Worm (Caenorhabditis elegans) whole organism, late embryonic: ENCODE results near the gene C25E10.16.

Experiments used
- C08G9.2 ChIP-seq: sonication (generic microtip); optimal IDR thresholded peaks from 2 replicates; lab custom pipeline; 2016; ENCODE audit warnings: mild to moderate bottlenecking, missing genetic modification characterization, moderate library complexity, missing compliant biosample characterization
- C38D4.7 ChIP-seq: fragments of 200-800 bp; sonication (Bioruptor generic); optimal IDR thresholded peaks from 2 replicates; lab custom pipeline; 2018; ENCODE audit warnings: mild to moderate bottlenecking, missing genetic modification characterization, moderate library complexity, missing compliant biosample characterization
- F13H6.1 ChIP-seq: sonication (generic microtip); optimal IDR thresholded peaks from 2 replicates; lab custom pipeline; 2016; ENCODE audit warnings: missing genetic modification characterization, missing compliant biosample characterization
- K02D7.2 ChIP-seq: sonication (generic microtip); optimal IDR thresholded peaks from 2 replicates; lab custom pipeline; 2017; ENCODE audit warnings: mild to moderate bottlenecking, missing genetic modification characterization, missing compliant biosample characterization
- ama-1 ChIP-seq: fragments of 150-350 bp; optimal IDR thresholded peaks from 2 replicates; lab custom pipeline; 2014
- ceh-14 ChIP-seq: sonication (generic microtip); optimal IDR thresholded peaks from 2 replicates; lab custom pipeline; 2016; ENCODE audit warnings: missing genotype, missing genetic modification characterization, missing compliant biosample characterization
- ceh-18 ChIP-seq: sonication (generic microtip); optimal IDR thresholded peaks from 2 replicates; lab custom pipeline; 2016; ENCODE audit warnings: missing genetic modification characterization, missing compliant biosample characterization
- ceh-30 ChIP-seq: fragments of 150-350 bp; optimal IDR thresholded peaks from 2 replicates; lab custom pipeline; 2014; ENCODE audit warnings: missing biosample characterization, missing genetic modification characterization
- ceh-31 ChIP-seq: sonication (generic microtip); optimal IDR thresholded peaks from 2 replicates; lab custom pipeline; 2016; ENCODE audit warnings: missing genetic modification characterization, missing compliant biosample characterization
- ceh-34 ChIP-seq: sonication (generic microtip); optimal IDR thresholded peaks from 2 replicates; lab custom pipeline; 2016; ENCODE audit warnings: mild to moderate bottlenecking, missing genetic modification characterization, missing compliant biosample characterization
- elt-2 ChIP-seq: sonication (generic microtip); optimal IDR thresholded peaks from 2 replicates; lab custom pipeline; 2016; ENCODE audit warnings: missing genetic modification reagents, missing genetic modification characterization, missing compliant biosample characterization
- gmeb-2 ChIP-seq: sonication (generic microtip); optimal IDR thresholded peaks from 2 replicates; lab custom pipeline; 2016; ENCODE audit warnings: missing genetic modification characterization, inconsistent platforms, missing compliant biosample characterization
- hlh-15 ChIP-seq: sonication (generic microtip); optimal IDR thresholded peaks from 2 replicates; lab custom pipeline; 2016; ENCODE audit warnings: missing genetic modification characterization, missing compliant biosample characterization
- nfya-1 ChIP-seq: sonication (generic microtip); optimal IDR thresholded peaks from 2 replicates; lab custom pipeline; 2017; ENCODE audit warnings: missing genetic modification characterization, mild to moderate bottlenecking, missing compliant biosample characterization, antibody characterized with exemption, moderate library complexity
- npax-4 ChIP-seq: sonication (generic microtip); optimal IDR thresholded peaks from 2 replicates; lab custom pipeline; 2016; ENCODE audit warnings: missing genetic modification characterization, missing compliant biosample characterization
- pha-2 ChIP-seq: sonication (generic microtip); optimal IDR thresholded peaks from 2 replicates; lab custom pipeline; 2017; ENCODE audit warnings: mild to moderate bottlenecking, missing genetic modification characterization, missing compliant biosample characterization
- pqm-1 ChIP-seq: sonication (generic microtip); optimal IDR thresholded peaks from 2 replicates; lab custom pipeline; 2016; ENCODE audit warnings: missing genetic modification characterization, missing compliant biosample characterization
- ref-2 ChIP-seq: sonication (generic microtip); optimal IDR thresholded peaks from 2 replicates; lab custom pipeline; 2016; ENCODE audit warnings: missing genetic modification characterization, missing compliant biosample characterization
- ttx-3 ChIP-seq: sonication (generic microtip); optimal IDR thresholded peaks from 2 replicates; lab custom pipeline; 2016; ENCODE audit warnings: missing genetic modification reagents, missing genetic modification characterization, missing compliant biosample characterization
- zip-5 ChIP-seq: sonication (generic microtip); optimal IDR thresholded peaks from 2 replicates; lab custom pipeline; 2016; ENCODE audit warnings: missing genetic modification characterization, missing compliant biosample characterization

Gene C25E10.16

DNA sequence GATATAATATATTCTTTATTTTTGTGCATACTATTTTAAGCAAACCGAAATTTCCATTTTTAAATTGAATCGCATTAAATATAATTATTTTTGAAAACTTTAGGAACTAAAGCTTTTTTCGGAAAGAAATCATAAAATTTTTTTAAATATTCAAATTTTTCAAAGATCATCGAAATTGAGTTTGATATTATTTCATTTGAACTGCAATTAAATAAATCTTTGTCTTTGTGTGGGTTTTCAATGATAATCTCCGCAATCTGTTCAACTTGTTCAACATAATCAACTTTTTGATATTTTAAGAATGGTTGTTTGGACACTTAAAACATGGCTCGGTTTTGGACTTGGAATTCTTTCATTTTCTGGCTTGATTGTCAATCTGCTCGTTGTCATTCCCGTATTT, 50.2 kb downstream of the C25E10.16 start, which contains the start of gene srx-2:
TSS of gene srx-2 (plus strand) at position 301 of the 400 bp plus-strand sequence.
- TF ChIP-seq pha-2 (tag; lab: Kevin White, UChicago) (no peak), ref-2 (tag; lab: Kevin White, UChicago) (no peak), F13H6.1 (tag; lab: Kevin White, UChicago) (no peak), C08G9.2 (no peak), gmeb-2 (tag; lab: Kevin White, UChicago) (no peak), ceh-18 (tag; lab: Kevin White, UChicago) (no peak), C38D4.7 (GFP tag; lab: Kevin White, UChicago) (no peak), pqm-1 (tag; lab: Kevin White, UChicago) (no peak), K02D7.2 (no peak), nfya-1 (tag; lab: Kevin White, UChicago) (no peak), ttx-3 (tag; lab: Kevin White, UChicago) (no peak), ceh-34 (tag; lab: Kevin White, UChicago) (no peak), ceh-30 (tag; lab: Kevin White, UChicago) (no peak), hlh-15 (tag; lab: Kevin White, UChicago) (no peak), zip-5 (tag; lab: Kevin White, UChicago) (no peak), ama-1 (lab: Kevin White, UChicago) (no peak), npax-4 (tag; lab: Kevin White, UChicago) (no peak), ceh-31 (tag; lab: Kevin White, UChicago) (no peak), ceh-14 (tag; lab: Kevin White, UChicago) (no peak), elt-2 (tag; lab: Kevin White, UChicago) (no peak)
